Fruit fly (Drosophila melanogaster): ENCODE measurements around the gene CG3106.
A peak's percentile ranks its signal among the peaks of the same experiment; 100 is the strongest.

CG3106 gene

DNA sequence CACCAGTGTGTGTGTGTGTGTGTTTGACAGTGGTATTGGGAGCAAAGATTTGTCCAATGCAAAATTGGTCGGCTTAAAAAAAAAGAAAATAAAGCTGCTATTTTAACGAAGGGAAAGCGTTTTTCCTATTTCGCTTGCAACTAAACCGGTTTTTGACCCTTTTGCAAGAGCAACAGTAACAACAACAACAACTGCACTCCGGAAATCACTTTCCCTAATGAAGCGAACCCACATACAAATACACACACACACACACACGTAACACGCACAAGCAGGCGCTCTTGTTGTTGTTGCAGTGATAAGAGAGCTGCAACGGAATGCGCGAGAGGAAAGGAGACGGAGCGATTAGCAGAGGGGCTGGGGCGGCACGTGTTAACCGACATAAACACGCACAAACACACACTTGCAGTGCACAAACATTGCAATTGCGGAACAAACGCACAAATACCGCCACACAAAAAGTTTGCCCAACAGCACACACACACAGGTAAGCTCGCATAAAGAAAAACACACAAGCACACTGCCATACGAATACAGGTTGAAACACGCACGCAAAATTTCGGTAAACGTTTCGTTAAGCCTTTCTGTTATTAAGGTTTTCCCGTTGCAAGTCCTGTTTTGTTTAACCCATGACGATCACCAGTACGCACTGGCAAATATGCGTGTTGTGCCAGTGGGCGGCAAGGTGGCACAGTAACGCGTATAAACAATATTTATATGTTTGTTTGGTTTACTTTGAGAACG lies 4.4 kb downstream of the CG3106 start (continued):
- TF ChIP-seq ato (GFP tag; IDR thresholded peaks at IDR 0.05; ENCODE audit: partially characterized antibody) (no peak), NfI (GFP tag; optimal IDR thresholded peaks at IDR 0.05) (no peak), CG17359 (tag; optimal IDR thresholded peaks at IDR 0.05) (no peak), Meics (GFP tag; optimal IDR thresholded peaks at IDR 0.05) (no peak), C15 (GFP tag; IDR thresholded peaks at IDR 0.05) (no peak), Sry-β (GFP tag; optimal IDR thresholded peaks at IDR 0.05) (no peak), nau (GFP tag; optimal IDR thresholded peaks at IDR 0.05) (peak; percentile 5), CG6791 (GFP tag; IDR thresholded peaks at IDR 0.05; ENCODE audit: partially characterized antibody) (no peak), CG4282 (GFP tag; optimal IDR thresholded peaks at IDR 0.05) (no peak), Myb (GFP tag; optimal IDR thresholded peaks at IDR 0.05) (no peak), Blimp-1 (GFP tag; optimal IDR thresholded peaks at IDR 0.05) (peak; percentile 93), CG17186 (GFP tag; optimal IDR thresholded peaks at IDR 0.05) (no peak), CG17612 (GFP tag; IDR thresholded peaks at IDR 0.05) (no peak), CG5180 (GFP tag; optimal IDR thresholded peaks at IDR 0.05) (no peak), CG30431 (GFP tag; optimal IDR thresholded peaks at IDR 0.05) (no peak), chinmo (GFP tag; IDR thresholded peaks at IDR 0.05; ENCODE audit: partially characterized antibody) (peak; percentile 9; the same call in 1 of the 4 replicates), psq (GFP tag; optimal IDR thresholded peaks at IDR 0.05) (no peak), shn (GFP tag; optimal IDR thresholded peaks at IDR 0.05) (peak; percentile 26), klu (GFP tag; IDR thresholded peaks at IDR 0.05) (no peak), sim (GFP tag; IDR thresholded peaks at IDR 0.05) (no peak), CG6654 (GFP tag; optimal IDR thresholded peaks at IDR 0.05) (no peak), CG18262 (tag; optimal IDR thresholded peaks at IDR 0.05) (no peak), CG11456 (GFP tag; IDR thresholded peaks at IDR 0.05) (no peak), CG9876 (GFP tag; optimal IDR thresholded peaks at IDR 0.05) (no peak), Hey (tag; optimal IDR thresholded peaks at IDR 0.05) (peak; percentile 3), nerfin-1 (tag; optimal IDR thresholded peaks at IDR 0.05) (peak; percentile 99), CG7556 (GFP tag; optimal IDR thresholded peaks at IDR 0.05) (no peak), CG8944 (GFP tag; optimal IDR thresholded peaks at IDR 0.05) (no peak), trh (GFP tag; optimal IDR thresholded peaks at IDR 0.05) (no peak), nmo (GFP tag; optimal IDR thresholded peaks at IDR 0.05) (peak; percentile 4), CG7987 (GFP tag; optimal IDR thresholded peaks at IDR 0.05) (no peak), CG10321 (GFP tag; IDR thresholded peaks at IDR 0.05) (no peak), Chrac-16 (GFP tag; optimal IDR thresholded peaks at IDR 0.05) (no peak), CG9437 (GFP tag; optimal IDR thresholded peaks at IDR 0.05) (no peak), grn (GFP tag; optimal IDR thresholded peaks at IDR 0.05) (no peak), CG6683 (GFP tag; optimal IDR thresholded peaks at IDR 0.05) (no peak), wdn (GFP tag; IDR thresholded peaks at IDR 0.05) (no peak), CG8089 (GFP tag; optimal IDR thresholded peaks at IDR 0.05) (no peak), Eip74EF (GFP tag; optimal IDR thresholded peaks at IDR 0.05) (peak in 1 of 2 experiments; percentile 58), grau (tag; optimal IDR thresholded peaks at IDR 0.05) (no peak), Ravus (GFP tag; IDR thresholded peaks at IDR 0.05) (no peak), CG13296 (GFP tag; optimal IDR thresholded peaks at IDR 0.05) (no peak), CG5953 (GFP tag; IDR thresholded peaks at IDR 0.05) (no peak), tup (GFP tag; optimal IDR thresholded peaks at IDR 0.05) (no peak), Ets97D (GFP tag; optimal IDR thresholded peaks at IDR 0.05) (no peak), eyg (GFP tag; optimal IDR thresholded peaks at IDR 0.05) (no peak), CG15601 (tag; optimal IDR thresholded peaks at IDR 0.05) (no peak), ham (GFP tag; IDR thresholded peaks at IDR 0.05) (no peak), Usf (GFP tag; optimal IDR thresholded peaks at IDR 0.05) (no peak), gsb-n (tag; optimal IDR thresholded peaks at IDR 0.05) (peak; percentile 45)
